Fruit fly (Drosophila melanogaster): Measurements from ENCODE around the gene CG7706.
A peak's percentile ranks its signal among the peaks of the same experiment; 100 is the strongest.

Gene CG7706

DNA sequence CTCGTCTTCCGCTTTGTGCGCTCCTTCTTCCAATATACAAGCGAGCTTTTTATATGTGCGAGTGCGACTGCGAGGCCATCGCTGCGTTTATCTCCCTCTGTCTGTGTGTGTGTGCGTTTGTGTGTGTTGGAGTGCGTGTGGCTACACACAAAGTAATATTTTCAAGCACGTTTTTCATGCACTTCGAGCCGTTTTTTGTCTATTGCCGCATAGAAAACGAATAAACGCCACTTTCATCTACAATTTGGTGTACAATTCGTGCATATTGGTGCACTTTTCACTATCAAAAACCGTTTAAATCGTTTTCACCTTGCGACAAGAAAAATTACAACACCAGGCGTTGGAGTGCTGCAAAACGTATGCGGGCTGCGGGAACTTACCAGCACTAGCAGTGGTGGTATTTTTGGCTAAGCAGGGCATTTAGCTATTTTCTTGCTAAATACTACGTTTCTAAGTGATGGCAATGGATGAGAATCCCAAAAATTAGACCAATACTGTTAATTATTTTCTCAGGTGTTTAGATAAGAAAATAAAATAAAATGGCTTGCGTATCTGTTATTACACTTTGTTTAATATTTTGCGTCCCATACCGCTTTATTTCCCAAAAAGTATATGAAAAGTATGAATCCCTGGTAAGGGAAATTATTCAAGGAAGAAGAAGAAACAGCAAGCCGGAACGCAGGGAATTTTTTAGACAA, 18.5 kb upstream of the CG7706 start, which contains the start of the genes CG31224 and CstF64 (continued):
- peak; percentile 40 for TF ChIP-seq Dref (GFP tag; IDR thresholded peaks at IDR 0.05)
- peak; percentile 76 for TF ChIP-seq so (GFP tag; IDR thresholded peaks at IDR 0.05)
- TF ChIP-seq CG17829 (tag; optimal IDR thresholded peaks at IDR 0.05) = peak; percentile 86
- TF ChIP-seq CG2116 (GFP tag; optimal IDR thresholded peaks at IDR 0.05) = peak; percentile 75
- peak; percentile 72 for TF ChIP-seq klu (GFP tag; IDR thresholded peaks at IDR 0.05)
- peak; percentile 89 for TF ChIP-seq CG1602 (GFP tag; optimal IDR thresholded peaks at IDR 0.05)
- TF ChIP-seq bsh (GFP tag; optimal IDR thresholded peaks at IDR 0.05) = peak in 1 of 2 experiments; percentile 82
- peak; percentile 43 for TF ChIP-seq scrt (GFP tag; optimal IDR thresholded peaks at IDR 0.05)
- peak; percentile 63 for TF ChIP-seq Nf-YB (GFP tag; optimal IDR thresholded peaks at IDR 0.05)
- no peak for TF ChIP-seq CG17568 (GFP tag; optimal IDR thresholded peaks at IDR 0.05)
- TF ChIP-seq Sry-δ (GFP tag; optimal IDR thresholded peaks at IDR 0.05) = peak; percentile 75
- TF ChIP-seq CG13296 (GFP tag; optimal IDR thresholded peaks at IDR 0.05) = peak; percentile 72

dm6 chr3R:18663525-18663924, 14.1 kb upstream of the CG7706 start, which contains the start of the genes Cpsf73 and Gos28:
Gene Cpsf73, minus strand, starts transcription at chr3R:18663552.
Gene Gos28, plus strand, starts transcription at chr3R:18663738.
- peak; percentile 43 for TF ChIP-seq CG17186 (GFP tag; optimal IDR thresholded peaks at IDR 0.05)
- TF ChIP-seq ci (GFP tag; IDR thresholded peaks at IDR 0.05) = no peak
- TF ChIP-seq CG11723 (GFP tag; optimal IDR thresholded peaks at IDR 0.05) = no peak
- no peak for TF ChIP-seq hkb (optimal IDR thresholded peaks at IDR 0.05)
- TF ChIP-seq hkb (GFP tag; IDR thresholded peaks at IDR 0.05) = no peak
- TF ChIP-seq pnt (GFP tag; optimal IDR thresholded peaks at IDR 0.05) = peak; percentile 5
- TF ChIP-seq tx (GFP tag; optimal IDR thresholded peaks at IDR 0.05) = no peak
- peak; percentile 62 for TF ChIP-seq CG3847 (GFP tag; IDR thresholded peaks at IDR 0.05)
- TF ChIP-seq sim (GFP tag; IDR thresholded peaks at IDR 0.05) = no peak
- TF ChIP-seq Rx (GFP tag; IDR thresholded peaks at IDR 0.05) = no peak
- no peak for TF ChIP-seq ind (GFP tag; optimal IDR thresholded peaks at IDR 0.05)
- peak; percentile 26; the same call in 1 of the 2 replicates for TF ChIP-seq crol (GFP tag; IDR thresholded peaks at IDR 0.05)
- TF ChIP-seq CG18476 (GFP tag; optimal IDR thresholded peaks at IDR 0.05) = no peak
- TF ChIP-seq dan (GFP tag; IDR thresholded peaks at IDR 0.05) = no peak
- TF ChIP-seq seq (GFP tag; IDR thresholded peaks at IDR 0.05) = no peak
- TF ChIP-seq Deaf1 (tag; optimal IDR thresholded peaks at IDR 0.05) = no peak
- TF ChIP-seq fd96Cb (tag; optimal IDR thresholded peaks at IDR 0.05) = no peak
- no peak for TF ChIP-seq Eip74EF (GFP tag; optimal IDR thresholded peaks at IDR 0.05)
- no peak for TF ChIP-seq CG7839 (tag; optimal IDR thresholded peaks at IDR 0.05)
- TF ChIP-seq CG13775 (GFP tag; optimal IDR thresholded peaks at IDR 0.05) = peak; percentile 30
- TF ChIP-seq GATAe (GFP tag; conservative IDR thresholded peaks at IDR 0.05) = no peak
- no peak for TF ChIP-seq bigmax (GFP tag; optimal IDR thresholded peaks at IDR 0.05)
- TF ChIP-seq PHDP (tag; optimal IDR thresholded peaks at IDR 0.05) = peak; percentile 21
- TF ChIP-seq sd (tag; optimal IDR thresholded peaks at IDR 0.05) = no peak
- no peak for TF ChIP-seq CG16863 (GFP tag; optimal IDR thresholded peaks at IDR 0.05)
- TF ChIP-seq CG17568 (GFP tag; optimal IDR thresholded peaks at IDR 0.05) = no peak
- no peak for TF ChIP-seq NK7.1 (GFP tag; optimal IDR thresholded peaks at IDR 0.05)
- TF ChIP-seq CG17359 (tag; optimal IDR thresholded peaks at IDR 0.05) = peak; percentile 5
- TF ChIP-seq unpg (GFP tag; optimal IDR thresholded peaks at IDR 0.05) = peak; percentile 19
- TF ChIP-seq sens (GFP tag) = peak; percentile 82
- peak; percentile 44; the same call in 1 of the 2 replicates for TF ChIP-seq E2f2 (GFP tag; IDR thresholded peaks at IDR 0.05)
- TF ChIP-seq CG33557 (GFP tag; optimal IDR thresholded peaks at IDR 0.05) = peak; percentile 29
- TF ChIP-seq lola (GFP tag; optimal IDR thresholded peaks at IDR 0.05) = peak in 1 of 3 experiments; percentile 24
- TF ChIP-seq MESR4 (GFP tag; optimal IDR thresholded peaks at IDR 0.05) = peak; percentile 81
- TF ChIP-seq schlank (tag; optimal IDR thresholded peaks at IDR 0.05) = no peak
- TF ChIP-seq CG12659 (GFP tag; optimal IDR thresholded peaks at IDR 0.05) = peak; percentile 61
- TF ChIP-seq wor (GFP tag; IDR thresholded peaks at IDR 0.05) = no peak
- TF ChIP-seq CG10274 (GFP tag; optimal IDR thresholded peaks at IDR 0.05) = no peak
